Worm (Caenorhabditis elegans) whole organism, L1 larva: Measurements from ENCODE around the gene srj-21.

ENCODE experiments used
- alr-1 ChIP-seq: fragments of 200-800 bp; sonication (Bioruptor generic); optimal IDR thresholded peaks from 2 replicates; lab custom pipeline; 2018; ENCODE audit warnings: borderline replicate concordance, mild to moderate bottlenecking, missing genetic modification characterization, missing compliant biosample characterization
- elt-3 ChIP-seq, 6 experiments: fragments of 150-350 bp in 1 of 6; sonication (generic microtip); optimal IDR thresholded peaks; 2 replicates each; lab custom pipeline; 2017 to 2018; ENCODE audit warnings: missing biosample characterization in 6 of 6, missing genetic modification characterization in 6 of 6, inconsistent platforms in 1 of 6

DNA sequence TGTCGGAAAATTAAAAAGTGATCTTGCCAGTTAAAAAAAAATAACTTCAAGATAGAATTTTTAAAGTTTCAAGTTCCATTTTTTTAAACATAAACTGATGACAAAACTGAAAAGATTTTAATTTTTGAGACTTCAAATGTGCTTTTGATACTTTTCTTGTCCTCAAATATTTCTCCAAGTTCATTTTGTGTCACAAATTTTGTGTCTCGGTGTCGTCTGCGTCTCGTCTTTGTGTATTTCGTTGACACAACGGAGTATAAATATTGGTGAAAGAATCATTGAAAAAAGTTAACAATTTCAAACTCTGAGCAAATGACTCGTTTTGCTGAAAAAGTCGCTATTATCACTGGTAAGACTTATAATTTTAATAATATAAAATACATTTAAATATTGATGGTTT lies 38.9 kb downstream of the srj-21 start, which contains the start of gene D1054.8:
- TF ChIP-seq alr-1 (tag; lab: Kevin White, UChicago): no peak
- TF ChIP-seq elt-3 (tag; optimal IDR thresholded peaks at IDR 0.05; lab: Kevin White, UChicago): no peak
